Worm (Caenorhabditis elegans) whole organism, L3 larva: Measurements from ENCODE around the gene fbxb-112.

Experiments used
- R02D3.7 ChIP-seq: fragments of 150-350 bp; optimal IDR thresholded peaks from 2 replicates; lab custom pipeline; 2014; ENCODE audit warnings: missing biosample characterization, missing genetic modification characterization
- elt-2 ChIP-seq: sonication (generic microtip); optimal IDR thresholded peaks from 2 replicates; lab custom pipeline; 2016; ENCODE audit warnings: missing genetic modification reagents, mild to moderate bottlenecking, missing genetic modification characterization, missing compliant biosample characterization
- elt-3 ChIP-seq, 3 experiments: fragments of 150-350 bp in 1 of 3; sonication (generic microtip) in 2 of 3; optimal IDR thresholded peaks; 2 replicates in 2 of 3; 4 replicates in 1 of 3; lab custom pipeline; 2014 to 2017; ENCODE audit warnings: missing biosample characterization in 3 of 3, missing genetic modification characterization in 3 of 3
- fkh-10 ChIP-seq: sonication (generic microtip); optimal IDR thresholded peaks from 2 replicates; lab custom pipeline; 2017; ENCODE audit warnings: missing biosample characterization, missing genetic modification reagents, missing genetic modification characterization
- lsy-12 ChIP-seq: sonication (generic microtip); optimal IDR thresholded peaks from 2 replicates; lab custom pipeline; 2016; ENCODE audit warnings: mild to moderate bottlenecking, missing genetic modification characterization, missing compliant biosample characterization
- nhr-237 ChIP-seq: fragments of 150-350 bp; optimal IDR thresholded peaks from 2 replicates; lab custom pipeline; 2014; ENCODE audit warnings: missing biosample characterization, missing genetic modification characterization
- nhr-67 ChIP-seq: fragments of 150-350 bp; optimal IDR thresholded peaks from 2 replicates; lab custom pipeline; 2014; ENCODE audit warnings: missing biosample characterization, missing genetic modification characterization
- nhr-76 ChIP-seq: fragments of 150-350 bp; sonication (generic microtip); optimal IDR thresholded peaks from 5 replicates; lab custom pipeline; 2014; ENCODE audit warnings: missing biosample characterization, missing genetic modification characterization
- nhr-77 ChIP-seq: fragments of 150-350 bp; optimal IDR thresholded peaks from 2 replicates; lab custom pipeline; 2014; ENCODE audit warnings: missing biosample characterization, missing genetic modification characterization
- skn-1 ChIP-seq: fragments of 150-350 bp; optimal IDR thresholded peaks from 2 replicates; lab custom pipeline; 2014; ENCODE audit warnings: missing biosample characterization, missing genetic modification characterization
- snpc-4 ChIP-seq: fragments of 150-350 bp; optimal IDR thresholded peaks from 2 replicates; lab custom pipeline; 2014; ENCODE audit warnings: missing biosample characterization, missing genetic modification characterization
- unc-39 ChIP-seq: sonication (generic microtip); optimal IDR thresholded peaks from 4 replicates; lab custom pipeline; 2017; ENCODE audit warnings: missing biosample characterization, missing genetic modification characterization
- ztf-11 ChIP-seq: fragments of 150-350 bp; optimal IDR thresholded peaks from 2 replicates; lab custom pipeline; 2014; ENCODE audit warnings: missing biosample characterization, missing genetic modification characterization

ce11 chrII:3470549-3470948 lies 20.3 kb upstream of the fbxb-112 start, which contains the start of gene Y49F6B.20:
- TF ChIP-seq nhr-77 (tag; lab: Kevin White, UChicago) (no peak), nhr-237 (no peak), unc-39 (no peak), lsy-12 (tag; lab: Kevin White, UChicago) (no peak), elt-2 (tag; lab: Kevin White, UChicago) (no peak), nhr-76 (tag; lab: Kevin White, UChicago) (no peak), elt-3 (tag; optimal IDR thresholded peaks at IDR 0.05; lab: Kevin White, UChicago) (no peak), nhr-67 (tag; lab: Kevin White, UChicago) (no peak), snpc-4 (tag; lab: Kevin White, UChicago) (no peak), R02D3.7 (no peak), fkh-10 (GFP tag; lab: Kevin White, UChicago) (no peak), ztf-11 (tag; lab: Kevin White, UChicago) (no peak), skn-1 (tag; lab: Kevin White, UChicago) (no peak)
